Fruit fly (Drosophila melanogaster): ENCODE measurements around the gene CG32240.
A peak's percentile ranks its signal among the peaks of the same experiment; 100 is the strongest.

CG32240 gene

DNA sequence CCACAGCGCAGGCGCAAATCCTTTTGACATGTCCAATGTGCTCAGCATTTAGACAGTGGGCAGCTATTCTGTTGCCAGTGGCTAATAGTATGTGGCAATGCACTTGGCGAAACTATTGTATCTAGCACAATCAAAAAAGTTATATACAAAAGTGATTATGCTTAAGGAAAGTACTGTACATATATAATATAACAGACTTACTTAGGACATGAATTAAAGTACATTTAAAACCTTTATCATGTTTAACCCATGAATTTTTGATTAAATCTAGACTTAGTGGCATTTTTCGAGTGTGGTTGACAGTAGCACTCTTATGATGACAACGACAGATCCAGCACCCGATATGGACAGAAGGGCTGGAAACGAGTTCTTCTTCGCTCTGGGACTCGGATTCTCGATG lies 1.7 kb upstream of the CG32240 start (continued):
- peak; percentile 48; the same call in 2 of the 3 replicates for TF ChIP-seq CG8119 (GFP tag; IDR thresholded peaks at IDR 0.05)
- TF ChIP-seq ss (GFP tag; optimal IDR thresholded peaks at IDR 0.05) = peak; percentile 61 to 66
- TF ChIP-seq Gug (GFP tag; IDR thresholded peaks at IDR 0.05) = no peak
- TF ChIP-seq CG9139 (GFP tag; optimal IDR thresholded peaks at IDR 0.05) = peak; percentile 72
- TF ChIP-seq Hr38 (GFP tag; optimal IDR thresholded peaks at IDR 0.05) = no peak
- no peak for TF ChIP-seq dac (GFP tag; optimal IDR thresholded peaks at IDR 0.05)
- TF ChIP-seq Ets21C (GFP tag; optimal IDR thresholded peaks at IDR 0.05) = no peak
- TF ChIP-seq Eip78C (GFP tag) = peak; percentile 91
- TF ChIP-seq dsx (GFP tag; optimal IDR thresholded peaks at IDR 0.05; ENCODE audit: poor library complexity, severe bottlenecking) = peak; percentile 85
- TF ChIP-seq CG11294 (GFP tag; IDR thresholded peaks at IDR 0.05) = no peak
- TF ChIP-seq CG32006 (GFP tag; optimal IDR thresholded peaks at IDR 0.05) = peak; percentile 3
- TF ChIP-seq esn (GFP tag; optimal IDR thresholded peaks at IDR 0.05) = peak; percentile 54
- peak; percentile 30 for TF ChIP-seq CG8632 (GFP tag; optimal IDR thresholded peaks at IDR 0.05)
- no peak for TF ChIP-seq Hr4 (GFP tag; optimal IDR thresholded peaks at IDR 0.05)
- peak; percentile 92 for TF ChIP-seq spab (GFP tag; optimal IDR thresholded peaks at IDR 0.05)

DNA sequence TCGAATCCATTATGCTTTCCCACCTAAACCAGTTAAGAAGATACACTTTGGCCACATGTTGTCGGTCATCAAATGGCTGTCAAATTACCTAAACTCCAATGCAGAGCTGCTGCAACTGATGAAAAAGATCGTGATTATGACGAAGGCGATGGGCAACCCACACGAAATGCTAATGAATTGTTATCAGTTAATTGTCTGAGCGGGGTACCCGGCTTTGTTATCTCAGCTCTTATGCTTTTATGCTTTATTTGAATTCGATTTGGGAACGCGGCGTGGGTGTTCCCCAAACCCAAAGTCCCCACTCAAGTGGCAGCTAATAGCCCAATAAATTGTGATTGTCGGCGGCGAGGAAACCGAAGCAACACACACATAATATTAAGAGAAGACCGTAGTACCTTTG lies 1.2 kb upstream of the CG32240 start:
- TF ChIP-seq Gug (GFP tag; IDR thresholded peaks at IDR 0.05) (no peak), Sox14 (GFP tag; optimal IDR thresholded peaks at IDR 0.05) (no peak), CG6854 (GFP tag; optimal IDR thresholded peaks at IDR 0.05) (no peak), CG6163 (GFP tag; IDR thresholded peaks at IDR 0.05) (no peak), acj6 (GFP tag; optimal IDR thresholded peaks at IDR 0.05) (no peak), CG31627 (GFP tag; optimal IDR thresholded peaks at IDR 0.05) (no peak), eg (GFP tag; IDR thresholded peaks at IDR 0.05) (no peak), achi (GFP tag; optimal IDR thresholded peaks at IDR 0.05) (no peak), Eip75B (GFP tag; optimal IDR thresholded peaks at IDR 0.05) (no peak), Ets21C (GFP tag; optimal IDR thresholded peaks at IDR 0.05) (no peak), dsx (GFP tag; optimal IDR thresholded peaks at IDR 0.05; ENCODE audit: poor library complexity, severe bottlenecking) (no peak), net (GFP tag; optimal IDR thresholded peaks at IDR 0.05) (no peak), CG4318 (GFP tag; optimal IDR thresholded peaks at IDR 0.05) (no peak), CG8632 (GFP tag; optimal IDR thresholded peaks at IDR 0.05) (no peak), CG10631 (GFP tag; optimal IDR thresholded peaks at IDR 0.05) (no peak)

- TF ChIP-seq Sox14 (GFP tag; optimal IDR thresholded peaks at IDR 0.05) (no peak), Met (GFP tag; optimal IDR thresholded peaks at IDR 0.05) (no peak), fd59A (GFP tag; optimal IDR thresholded peaks at IDR 0.05) (no peak), Eip75B (GFP tag; optimal IDR thresholded peaks at IDR 0.05) (peak; percentile 36), Sox102F (GFP tag; optimal IDR thresholded peaks at IDR 0.05) (no peak), CG3919 (GFP tag; optimal IDR thresholded peaks at IDR 0.05) (peak; percentile 11), CG6854 (GFP tag; optimal IDR thresholded peaks at IDR 0.05) (peak; percentile 24), fkh (GFP tag; optimal IDR thresholded peaks at IDR 0.05) (peak; percentile 44), CG15336 (GFP tag; IDR thresholded peaks at IDR 0.05) (peak; percentile 40; the same call in 1 of the 2 replicates), Eip78C (GFP tag) (no peak), CG6276 (GFP tag; optimal IDR thresholded peaks at IDR 0.05) (peak; percentile 0), CG1621 (tag; optimal IDR thresholded peaks at IDR 0.05) (no peak)
Measured at dm6 chr3L:4380231-4380645, 1.2 kb downstream of the CG32240 start, which contains the start of gene DopEcR. DopEcR (minus strand) TSS chr3L:4380387.

- peak; percentile 44 for TF ChIP-seq pdm3 (GFP tag; optimal IDR thresholded peaks at IDR 0.05)
- TF ChIP-seq Sox102F (GFP tag; optimal IDR thresholded peaks at IDR 0.05) = peak; percentile 48
- peak; percentile 62 for TF ChIP-seq acj6 (GFP tag; optimal IDR thresholded peaks at IDR 0.05)
- peak; percentile 31 for TF ChIP-seq dsx (GFP tag; optimal IDR thresholded peaks at IDR 0.05; ENCODE audit: poor library complexity, severe bottlenecking)
- peak; percentile 40 for TF ChIP-seq CG8632 (GFP tag; optimal IDR thresholded peaks at IDR 0.05)
- peak; percentile 14 for TF ChIP-seq lz (GFP tag; optimal IDR thresholded peaks at IDR 0.05)
- TF ChIP-seq salr (GFP tag; optimal IDR thresholded peaks at IDR 0.05) = no peak
- TF ChIP-seq net (GFP tag; optimal IDR thresholded peaks at IDR 0.05) = peak; percentile 27
- no peak for TF ChIP-seq CG9139 (GFP tag; optimal IDR thresholded peaks at IDR 0.05)
- peak; percentile 43 for TF ChIP-seq CG3919 (GFP tag; optimal IDR thresholded peaks at IDR 0.05)
- peak; percentile 25 for TF ChIP-seq cyc (GFP tag; optimal IDR thresholded peaks at IDR 0.05)
- TF ChIP-seq spab (GFP tag; optimal IDR thresholded peaks at IDR 0.05) = peak; percentile 35
- TF ChIP-seq fd59A (GFP tag; optimal IDR thresholded peaks at IDR 0.05) = peak; percentile 47
- TF ChIP-seq vri (GFP tag; optimal IDR thresholded peaks at IDR 0.05) = peak; percentile 10
- TF ChIP-seq CG34406 (GFP tag; optimal IDR thresholded peaks at IDR 0.05) = peak; percentile 41
- peak; percentile 31 for TF ChIP-seq Sox14 (GFP tag; optimal IDR thresholded peaks at IDR 0.05)
- peak; percentile 41 for TF ChIP-seq CG3032 (tag; optimal IDR thresholded peaks at IDR 0.05)
- no peak for TF ChIP-seq CG6276 (GFP tag; optimal IDR thresholded peaks at IDR 0.05)
- TF ChIP-seq CG1621 (tag; optimal IDR thresholded peaks at IDR 0.05) = peak; percentile 4
- TF ChIP-seq CG31627 (GFP tag; optimal IDR thresholded peaks at IDR 0.05) = peak; percentile 57
- TF ChIP-seq CG4318 (GFP tag; optimal IDR thresholded peaks at IDR 0.05) = peak; percentile 9
- TF ChIP-seq topi (GFP tag; optimal IDR thresholded peaks at IDR 0.05) = peak; percentile 46
- no peak for TF ChIP-seq Sox15 (GFP tag; optimal IDR thresholded peaks at IDR 0.05)
- TF ChIP-seq Hr39 (GFP tag; optimal IDR thresholded peaks at IDR 0.05) = peak; percentile 43
- TF ChIP-seq Hr38 (GFP tag; optimal IDR thresholded peaks at IDR 0.05) = no peak
Measured at dm6 chr3L:4378895-4379294, 2.5 kb downstream of the CG32240 start.
